Worm (Caenorhabditis elegans): ENCODE data around the gene acs-1.

ce11 chrV:6506238-6506956, 18.4 kb upstream of the acs-1 start:
- no peak for TF ChIP-seq blmp-1 (tag; optimal IDR thresholded peaks at IDR 0.05; ENCODE audit: insufficient read depth)
- no peak for TF ChIP-seq nhr-12 (tag; optimal IDR thresholded peaks at IDR 0.05)
- TF ChIP-seq elt-3 (tag; optimal IDR thresholded peaks at IDR 0.05), result no peak
- TF ChIP-seq unc-62 (GFP tag; optimal IDR thresholded peaks at IDR 0.05), result no peak
- TF ChIP-seq peb-1 (tag; optimal IDR thresholded peaks at IDR 0.05), result no peak
- TF ChIP-seq mab-5 (tag; optimal IDR thresholded peaks at IDR 0.05), result no peak
- TF ChIP-seq F13H6.1 (tag; optimal IDR thresholded peaks at IDR 0.05), result no peak
- no peak for TF ChIP-seq egl-27 (tag; optimal IDR thresholded peaks at IDR 0.05)

All from whole organism, L2 larva.